Fruit fly (Drosophila melanogaster): Measurements from ENCODE around the gene CG4596.

DNA sequence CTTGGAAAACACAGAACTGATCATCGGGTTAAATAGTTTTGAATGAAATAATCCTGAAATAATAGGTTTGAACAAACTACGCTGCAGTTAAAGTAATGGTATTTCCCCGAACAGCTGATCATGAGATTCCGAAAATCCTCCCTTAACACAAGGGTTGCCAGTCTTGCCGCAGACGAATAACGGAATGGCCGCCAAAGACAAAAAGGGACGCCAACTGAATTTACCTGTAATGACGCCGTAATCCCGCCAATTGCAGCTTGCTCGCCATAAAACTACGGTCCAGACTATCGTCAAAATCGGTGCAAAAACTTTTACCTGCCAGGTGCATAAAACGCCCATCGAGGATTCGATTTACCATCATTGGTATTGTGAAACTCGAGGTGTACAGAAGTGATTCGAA lies 16.2 kb upstream of the CG4596 start, which contains the start of gene CG4570:
- TF ChIP-seq CG17806 (tag; optimal IDR thresholded peaks at IDR 0.05) = no peak
- no peak for TF ChIP-seq CG12605 (GFP tag; IDR thresholded peaks at IDR 0.05)
- TF ChIP-seq D1 (tag; optimal IDR thresholded peaks at IDR 0.05) = no peak
- no peak for TF ChIP-seq gl (tag; optimal IDR thresholded peaks at IDR 0.05)

Data from whole organism, pupa.